Worm (Caenorhabditis elegans): ENCODE measurements around the gene R04F11.5.
A peak's percentile ranks its signal among the peaks of the same experiment; 100 is the strongest.

DNA sequence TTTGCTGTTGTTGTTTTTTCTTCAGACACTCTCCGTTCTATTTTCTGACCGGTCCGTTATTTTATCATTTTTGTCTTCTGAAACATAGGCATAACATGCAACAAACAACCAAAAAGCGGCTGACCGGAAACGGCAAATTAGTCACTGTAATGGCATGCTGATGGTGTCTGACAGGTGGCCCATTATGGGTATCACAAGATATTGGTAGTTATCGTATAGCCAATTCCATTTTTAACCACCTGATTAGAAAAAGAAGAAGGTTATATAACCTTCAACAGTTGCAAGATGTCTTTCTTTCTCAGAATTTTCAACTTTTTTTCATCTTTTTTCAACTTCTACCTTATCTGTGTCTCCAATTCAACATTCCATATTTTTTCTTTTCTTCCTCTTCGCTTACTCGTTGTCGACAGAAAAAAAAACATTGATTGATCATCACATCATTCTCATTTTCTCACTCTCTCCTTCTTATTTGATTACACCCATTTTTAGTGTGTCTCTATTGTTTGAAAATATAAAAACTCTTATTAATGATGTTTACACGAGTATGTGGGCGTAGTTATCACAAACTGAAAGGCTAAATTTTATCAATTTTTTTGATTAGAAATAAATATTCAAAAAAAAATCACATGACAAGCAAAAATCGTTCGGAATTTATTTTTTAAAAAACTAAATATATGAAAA, 16.9 kb downstream of the R04F11.5 start:
- no peak for TF ChIP-seq sea-2 (GFP tag; optimal IDR thresholded peaks at IDR 0.05)
- TF ChIP-seq lin-15B (tag; optimal IDR thresholded peaks at IDR 0.05), result no peak
- no peak for TF ChIP-seq unc-62 (GFP tag; optimal IDR thresholded peaks at IDR 0.05)
- no peak for TF ChIP-seq mdl-1 (tag; optimal IDR thresholded peaks at IDR 0.05)
- peak; percentile 75 for TF ChIP-seq elt-2 (tag; optimal IDR thresholded peaks at IDR 0.05)
- TF ChIP-seq lsy-12 (tag; optimal IDR thresholded peaks at IDR 0.05), result no peak
- no peak for TF ChIP-seq jun-1 (tag; optimal IDR thresholded peaks at IDR 0.05)
- no peak for TF ChIP-seq ztf-11 (tag; optimal IDR thresholded peaks at IDR 0.05)
- TF ChIP-seq nhr-28 (tag; optimal IDR thresholded peaks at IDR 0.05), result no peak
- no peak for TF ChIP-seq aly-2 (tag; optimal IDR thresholded peaks at IDR 0.05)
- TF ChIP-seq nhr-77 (tag; optimal IDR thresholded peaks at IDR 0.05), result no peak
- no peak for TF ChIP-seq R02D3.7 (tag; optimal IDR thresholded peaks at IDR 0.05)

Measured in whole organism, L3 larva.